Fruit fly (Drosophila melanogaster): ENCODE results near the gene Acp95EF.
A peak's percentile ranks its signal among the peaks of the same experiment; 100 is the strongest.

Acp95EF gene

dm6 chr3R:24193373-24193879 is 35.3 kb upstream of the Acp95EF start, which contains the start of the genes SMC6 and CG6204 (continued):
- TF ChIP-seq CG11695 (GFP tag; IDR thresholded peaks at IDR 0.05) (peak; percentile 95), CG18476 (GFP tag; optimal IDR thresholded peaks at IDR 0.05) (peak; percentile 92), CG10274 (GFP tag; optimal IDR thresholded peaks at IDR 0.05) (peak; percentile 75), CG3995 (GFP tag; optimal IDR thresholded peaks at IDR 0.05) (peak; percentile 79), CG6689 (GFP tag; IDR thresholded peaks at IDR 0.05) (peak; percentile 96), nom (GFP tag; optimal IDR thresholded peaks at IDR 0.05) (peak; percentile 88), CG12769 (tag; optimal IDR thresholded peaks at IDR 0.05) (peak; percentile 96), CG1602 (GFP tag; optimal IDR thresholded peaks at IDR 0.05) (peak; percentile 93), slou (GFP tag; optimal IDR thresholded peaks at IDR 0.05) (peak; percentile 86), br (optimal IDR thresholded peaks at IDR 0.05) (no peak), vnd (GFP tag; IDR thresholded peaks at IDR 0.05; ENCODE audit: partially characterized antibody) (no peak), CG6813 (GFP tag; optimal IDR thresholded peaks at IDR 0.05) (peak; percentile 81), sd (tag; optimal IDR thresholded peaks at IDR 0.05) (peak; percentile 92), CG15514 (GFP tag; optimal IDR thresholded peaks at IDR 0.05) (peak; percentile 85), inv (GFP tag; IDR thresholded peaks at IDR 0.05; ENCODE audit: partially characterized antibody) (peak; percentile 51; the same call in 1 of the 2 replicates), crp (GFP tag; optimal IDR thresholded peaks at IDR 0.05) (peak in 1 of 2 experiments; percentile 60), CG12236 (GFP tag; optimal IDR thresholded peaks at IDR 0.05) (peak; percentile 66), toy (GFP tag; IDR thresholded peaks at IDR 0.05) (peak; percentile 87), emc (GFP tag; optimal IDR thresholded peaks at IDR 0.05) (peak; percentile 40), CG11560 (tag; IDR thresholded peaks at IDR 0.05) (peak; percentile 86), Sry-β (GFP tag; optimal IDR thresholded peaks at IDR 0.05) (peak; percentile 17), Dp (GFP tag; optimal IDR thresholded peaks at IDR 0.05) (peak; percentile 69), CG2116 (GFP tag; optimal IDR thresholded peaks at IDR 0.05) (peak; percentile 82), Dek (tag; optimal IDR thresholded peaks at IDR 0.05) (peak; percentile 94), Gsc (GFP tag; IDR thresholded peaks at IDR 0.05) (peak; percentile 80), bcd (GFP tag; optimal IDR thresholded peaks at IDR 0.05) (peak; percentile 94), CG34224 (GFP tag; IDR thresholded peaks at IDR 0.05; ENCODE audit: partially characterized antibody) (0 out of 3 replicates have a peak, but pooled peaks have one; percentile 23), Sox100B (GFP tag; optimal IDR thresholded peaks at IDR 0.05) (peak; percentile 89), tgo (GFP tag; IDR thresholded peaks at IDR 0.05) (peak; percentile 95), CG2678 (tag; optimal IDR thresholded peaks at IDR 0.05) (peak; percentile 97), CG1233 (GFP tag; optimal IDR thresholded peaks at IDR 0.05) (peak; percentile 90), dan (GFP tag; IDR thresholded peaks at IDR 0.05) (peak; percentile 83), kah (GFP tag; optimal IDR thresholded peaks at IDR 0.05) (peak; percentile 79), CG15269 (tag; optimal IDR thresholded peaks at IDR 0.05) (peak; percentile 96), CG14050 (GFP tag; IDR thresholded peaks at IDR 0.05) (peak; percentile 90), CG9215 (GFP tag; IDR thresholded peaks at IDR 0.05) (peak; percentile 95), Ptx1 (GFP tag; IDR thresholded peaks at IDR 0.05) (peak; percentile 97), en (GFP tag; optimal IDR thresholded peaks at IDR 0.05) (peak; percentile 46), stwl (tag; optimal IDR thresholded peaks at IDR 0.05) (peak; percentile 73), CG11398 (GFP tag; optimal IDR thresholded peaks at IDR 0.05) (peak; percentile 52), sqz (GFP tag; optimal IDR thresholded peaks at IDR 0.05) (peak; percentile 84), CG15011 (GFP tag; optimal IDR thresholded peaks at IDR 0.05) (peak; percentile 88), CG10267 (tag; optimal IDR thresholded peaks at IDR 0.05) (peak; percentile 86), CG5245 (GFP tag; optimal IDR thresholded peaks at IDR 0.05) (peak; percentile 86), CG13287 (GFP tag; IDR thresholded peaks at IDR 0.05; ENCODE audit: partially characterized antibody) (peak; percentile 52), NFAT (GFP tag; IDR thresholded peaks at IDR 0.05) (peak; percentile 91), sima (GFP tag; optimal IDR thresholded peaks at IDR 0.05) (peak; percentile 74), CG6854 (GFP tag; optimal IDR thresholded peaks at IDR 0.05) (peak; percentile 82), Atf3 (GFP tag; optimal IDR thresholded peaks at IDR 0.05) (peak; percentile 44), Nf-YC (tag; optimal IDR thresholded peaks at IDR 0.05) (peak; percentile 86)

Measured in whole organism, embryonic.